Worm (Caenorhabditis elegans): ENCODE data around the gene best-17.
A peak's percentile ranks its signal among the peaks of the same experiment; 100 is the strongest.

The best-17 gene

ce11 chrIII:558083-558482 lies 51.4 kb downstream of the best-17 start:
- TF ChIP-seq mls-2 (tag; optimal IDR thresholded peaks at IDR 0.05) (no peak), unc-120 (tag; optimal IDR thresholded peaks at IDR 0.05; ENCODE audit: poor library complexity, severe bottlenecking) (peak; percentile 24), sem-2 (GFP tag; optimal IDR thresholded peaks at IDR 0.05) (no peak), mep-1 (tag; optimal IDR thresholded peaks at IDR 0.05) (no peak), sptf-1 (tag; optimal IDR thresholded peaks at IDR 0.05) (no peak), lin-32 (GFP tag; optimal IDR thresholded peaks at IDR 0.05) (peak; percentile 19), zip-8 (tag; optimal IDR thresholded peaks at IDR 0.05) (no peak), nhr-237 (tag; optimal IDR thresholded peaks at IDR 0.05) (no peak), lsy-2 (tag; optimal IDR thresholded peaks at IDR 0.05) (no peak), unc-62 (GFP tag; optimal IDR thresholded peaks at IDR 0.05) (no peak), nhr-76 (tag; optimal IDR thresholded peaks at IDR 0.05) (no peak), ces-1 (GFP tag; optimal IDR thresholded peaks at IDR 0.05) (peak; percentile 43), hlh-1 (tag; optimal IDR thresholded peaks at IDR 0.05) (peak; percentile 55), M03D4.4 (tag; optimal IDR thresholded peaks at IDR 0.05) (no peak), pha-4 (tag; optimal IDR thresholded peaks at IDR 0.05) (no peak), tbx-8 (GFP tag; optimal IDR thresholded peaks at IDR 0.05) (no peak), ceh-39 (tag; optimal IDR thresholded peaks at IDR 0.05) (no peak), flh-1 (GFP tag; optimal IDR thresholded peaks at IDR 0.05) (no peak), mab-5 (tag; optimal IDR thresholded peaks at IDR 0.05) (no peak), nhr-2 (tag; optimal IDR thresholded peaks at IDR 0.05) (no peak), lin-13 (tag; optimal IDR thresholded peaks at IDR 0.05) (no peak), drap-1 (GFP tag; optimal IDR thresholded peaks at IDR 0.05) (no peak), ham-2 (GFP tag; optimal IDR thresholded peaks at IDR 0.05) (no peak), ceh-83 (GFP tag; optimal IDR thresholded peaks at IDR 0.05) (no peak), elt-3 (tag; optimal IDR thresholded peaks at IDR 0.05) (no peak), nhr-28 (tag; optimal IDR thresholded peaks at IDR 0.05) (no peak), elt-1 (tag; optimal IDR thresholded peaks at IDR 0.05; ENCODE audit: borderline replicate concordance, insufficient read depth) (no peak), bed-3 (GFP tag; optimal IDR thresholded peaks at IDR 0.05) (no peak), nhr-12 (tag; optimal IDR thresholded peaks at IDR 0.05) (no peak), ceh-43 (GFP tag; optimal IDR thresholded peaks at IDR 0.05) (no peak), snpc-4 (tag; optimal IDR thresholded peaks at IDR 0.05) (no peak), ztf-11 (tag; optimal IDR thresholded peaks at IDR 0.05) (no peak)
